Fruit fly (Drosophila melanogaster): ENCODE results near the gene mrn.

The mrn gene

DNA sequence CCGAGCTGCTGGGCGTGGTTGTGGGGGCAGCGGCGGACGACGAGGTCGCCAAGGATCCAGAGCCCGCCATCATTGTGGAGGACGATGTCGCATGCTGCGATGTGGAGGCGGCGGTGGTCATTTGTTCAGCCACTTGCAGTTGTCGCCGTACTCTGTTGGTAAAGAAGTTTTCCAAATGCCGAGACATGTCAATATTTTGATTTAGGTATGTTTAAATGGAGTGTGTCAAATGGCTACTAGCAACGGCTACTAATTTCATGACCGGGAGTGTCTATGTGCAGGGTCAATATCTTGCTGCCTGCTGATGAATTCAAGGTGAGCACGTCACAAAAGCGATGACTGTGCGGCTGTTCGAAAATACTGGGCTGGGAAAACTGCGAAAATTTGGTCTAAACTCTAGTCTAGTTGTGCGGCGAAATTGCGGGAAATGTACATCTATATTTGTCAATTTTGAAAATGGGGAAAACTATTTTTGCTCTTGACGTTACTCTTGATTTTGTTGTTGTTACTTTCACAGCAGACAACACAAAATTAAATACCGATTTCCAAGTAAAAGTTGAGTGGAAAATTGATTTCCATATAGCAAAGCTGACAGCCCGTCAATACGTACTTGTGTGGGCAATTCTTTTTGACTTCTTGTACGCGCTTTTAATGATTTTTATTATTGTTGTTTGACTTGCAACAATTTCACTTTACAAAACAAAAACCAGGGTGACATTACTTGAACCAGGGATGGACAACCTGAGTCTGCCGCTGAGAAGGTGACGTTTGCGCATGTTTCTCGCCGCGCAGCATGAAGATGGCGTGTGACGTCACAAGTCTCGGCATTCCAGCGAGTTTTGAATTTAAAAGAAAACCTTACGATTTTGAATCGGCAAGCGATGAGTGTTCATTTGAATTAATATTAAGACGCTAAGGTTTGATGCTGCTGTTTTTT lies 7.4 kb upstream of the mrn start, which contains the start of gene CG7656 (continued):
- TF ChIP-seq grn (GFP tag; optimal IDR thresholded peaks at IDR 0.05) (no peak), ttk (GFP tag; IDR thresholded peaks at IDR 0.05) (peak; percentile 42; the same call in 1 of the 2 replicates), danr (GFP tag; IDR thresholded peaks at IDR 0.05) (0 out of 2 replicates have a peak, but pooled peaks have one; percentile 12), CG2875 (GFP tag; optimal IDR thresholded peaks at IDR 0.05) (peak; percentile 35), GATAe (GFP tag; conservative IDR thresholded peaks at IDR 0.05) (no peak), gro (GFP tag; optimal IDR thresholded peaks at IDR 0.05) (peak; percentile 88), NK7.1 (GFP tag; optimal IDR thresholded peaks at IDR 0.05) (peak; percentile 33), CTCF (GFP tag; optimal IDR thresholded peaks at IDR 0.05) (no peak), cato (GFP tag; optimal IDR thresholded peaks at IDR 0.05; ENCODE audit: borderline replicate concordance) (no peak), HmgZ (tag; optimal IDR thresholded peaks at IDR 0.05) (peak; percentile 75), Ssrp (tag; optimal IDR thresholded peaks at IDR 0.05) (no peak), dmrt11E (tag; optimal IDR thresholded peaks at IDR 0.05) (no peak), dimm (GFP tag; IDR thresholded peaks at IDR 0.05) (no peak), vvl (GFP tag; IDR thresholded peaks at IDR 0.05) (peak; percentile 61), MBD-R2 (GFP tag; IDR thresholded peaks at IDR 0.05) (peak; percentile 86), CG6854 (GFP tag; optimal IDR thresholded peaks at IDR 0.05) (peak; percentile 10), NC2β (GFP tag; optimal IDR thresholded peaks at IDR 0.05) (peak; percentile 72), hbn (GFP tag; IDR thresholded peaks at IDR 0.05; ENCODE audit: partially characterized antibody) (no peak), CG13123 (GFP tag; optimal IDR thresholded peaks at IDR 0.05) (peak; percentile 20), sob (GFP tag; IDR thresholded peaks at IDR 0.05) (peak; percentile 75), YL-1 (GFP tag; optimal IDR thresholded peaks at IDR 0.05) (peak; percentile 66), tll (GFP tag; optimal IDR thresholded peaks at IDR 0.05) (peak in 1 of 2 experiments; percentile 36), CG12236 (GFP tag; optimal IDR thresholded peaks at IDR 0.05) (peak; percentile 37), Six4 (GFP tag; optimal IDR thresholded peaks at IDR 0.05) (peak; percentile 52), CG17328 (GFP tag; IDR thresholded peaks at IDR 0.05) (peak; percentile 57), gfzf (GFP tag; optimal IDR thresholded peaks at IDR 0.05) (no peak), CG8765 (GFP tag; IDR thresholded peaks at IDR 0.05) (peak; percentile 23; the same call in 1 of the 2 replicates), ewg (GFP tag; optimal IDR thresholded peaks at IDR 0.05) (peak; percentile 95), Dek (tag; optimal IDR thresholded peaks at IDR 0.05) (peak; percentile 66), phol (tag; optimal IDR thresholded peaks at IDR 0.05) (peak; percentile 41), eve (GFP tag; optimal IDR thresholded peaks at IDR 0.05) (no peak), vnd (GFP tag; IDR thresholded peaks at IDR 0.05; ENCODE audit: partially characterized antibody) (no peak), CG8944 (GFP tag; optimal IDR thresholded peaks at IDR 0.05) (peak; percentile 79), nmo (GFP tag; optimal IDR thresholded peaks at IDR 0.05) (peak; percentile 32), PHDP (tag; optimal IDR thresholded peaks at IDR 0.05) (peak; percentile 18), gem (tag; optimal IDR thresholded peaks at IDR 0.05) (peak; percentile 50), tio (GFP tag; optimal IDR thresholded peaks at IDR 0.05) (no peak), Bgb (GFP tag; IDR thresholded peaks at IDR 0.05; ENCODE audit: partially characterized antibody) (peak; percentile 16; the same call in 1 of the 2 replicates), fu2 (GFP tag; optimal IDR thresholded peaks at IDR 0.05) (peak; percentile 77), Antp (GFP tag; optimal IDR thresholded peaks at IDR 0.05) (peak; percentile 89), CG42726 (GFP tag; IDR thresholded peaks at IDR 0.05; ENCODE audit: partially characterized antibody) (no peak), CG30403 (GFP tag; optimal IDR thresholded peaks at IDR 0.05) (peak; percentile 75), E2f2 (GFP tag; IDR thresholded peaks at IDR 0.05) (peak; percentile 5), pb (GFP tag; optimal IDR thresholded peaks at IDR 0.05) (peak; percentile 56), CG3726 (GFP tag; IDR thresholded peaks at IDR 0.05) (no peak), Lhr (GFP tag; optimal IDR thresholded peaks at IDR 0.05) (no peak), Bdp1 (GFP tag; optimal IDR thresholded peaks at IDR 0.05) (peak; percentile 64), sqz (GFP tag; optimal IDR thresholded peaks at IDR 0.05) (no peak), slbo (GFP tag; IDR thresholded peaks at IDR 0.05) (peak; percentile 82)

Data from whole organism, embryonic.